Worm (Caenorhabditis elegans) whole organism, late embryonic: ENCODE results near the gene C23G10.1.

Source experiments
- ceh-18 ChIP-seq: sonication (generic microtip); optimal IDR thresholded peaks from 2 replicates; lab custom pipeline; 2016; ENCODE audit warnings: missing genetic modification characterization, missing compliant biosample characterization
- ceh-45 ChIP-seq: fragments of 200-800 bp; sonication (Bioruptor generic); IDR thresholded peaks from 2 replicates; pipeline ENCODE4 v1.3.6; 2022; ENCODE audit warnings: missing genetic modification reagents, missing genetic modification characterization, missing compliant biosample characterization
- fax-1 ChIP-seq: sonication (generic microtip); optimal IDR thresholded peaks from 2 replicates; lab custom pipeline; 2016; ENCODE audit warnings: missing genotype, missing genetic modification characterization, missing compliant biosample characterization
- lin-11 ChIP-seq: fragments of 200-800 bp; sonication (Bioruptor generic); optimal IDR thresholded peaks from 2 replicates; lab custom pipeline; 2018; ENCODE audit warnings: mild to moderate bottlenecking, missing genetic modification characterization, missing compliant biosample characterization
- madf-2 ChIP-seq: sonication (generic microtip); optimal IDR thresholded peaks from 2 replicates; lab custom pipeline; 2017; ENCODE audit warnings: missing genetic modification characterization, missing compliant biosample characterization
- nhr-11 ChIP-seq: fragments of 150-350 bp; optimal IDR thresholded peaks from 2 replicates; lab custom pipeline; 2014; ENCODE audit warnings: missing biosample characterization, missing genetic modification characterization
- pat-9 ChIP-seq: fragments of 200-800 bp; sonication (Bioruptor generic); optimal IDR thresholded peaks from 2 replicates; lab custom pipeline; 2018; ENCODE audit warnings: mild to moderate bottlenecking, missing genetic modification characterization, moderate library complexity, missing compliant biosample characterization
- unc-86 ChIP-seq: sonication (generic microtip); optimal IDR thresholded peaks from 2 replicates; lab custom pipeline; 2016; ENCODE audit warnings: missing genetic modification characterization, missing compliant biosample characterization

ce11 chrIII:6183118-6183517, 26.0 kb upstream of the C23G10.1 start, which contains the start of gene nas-28:
- TF ChIP-seq unc-86 (tag; lab: Kevin White, UChicago) (no peak), lin-11 (tag; lab: Kevin White, UChicago) (no peak), fax-1 (tag; lab: Kevin White, UChicago) (no peak), ceh-45 (GFP tag; lab: Robert Waterston, UW) (no peak), madf-2 (no peak), ceh-18 (tag; lab: Kevin White, UChicago) (no peak), pat-9 (no peak), nhr-11 (no peak)
